Fruit fly (Drosophila melanogaster) whole organism, wandering third instar larva: ENCODE data around the gene CG32069.

Source experiments
- Abd-B ChIP-seq: fragments of >200 bp; optimal IDR thresholded peaks from 2 replicates; lab custom pipeline; 2017; ENCODE audit warnings: missing biosample characterization, missing genetic modification characterization
- CG32264 ChIP-seq: fragments of 200-800 bp; sonication (Bioruptor generic); optimal IDR thresholded peaks from 2 replicates; lab custom pipeline; 2016; ENCODE audit warnings: missing biosample characterization, missing genetic modification characterization
- CG9705 ChIP-seq: fragments of 200-800 bp; sonication (Bioruptor generic); optimal IDR thresholded peaks from 2 replicates; lab custom pipeline; 2018; ENCODE audit warnings: missing biosample characterization, mild to moderate bottlenecking, missing genetic modification characterization
- CrebA ChIP-seq: fragments of 200-800 bp; sonication (Bioruptor generic); optimal IDR thresholded peaks from 2 replicates; lab custom pipeline; 2016; ENCODE audit warnings: missing biosample characterization, mild to moderate bottlenecking, missing genetic modification characterization, borderline replicate concordance
- Dif ChIP-seq: fragments of 200-275, 200-300 bp; sonication (Bioruptor generic); optimal IDR thresholded peaks from 2 replicates; lab custom pipeline; 2018; ENCODE audit warnings: missing biosample characterization, missing genetic modification characterization; ENCODE audit not compliant: partially characterized antibody
- GATAd ChIP-seq: sonication (Bioruptor generic); optimal IDR thresholded peaks from 2 replicates; lab custom pipeline; 2016; ENCODE audit warnings: missing biosample characterization, missing genetic modification characterization
- HLH106 ChIP-seq: fragments of 200-800 bp; optimal IDR thresholded peaks from 3 replicates; lab custom pipeline; 2019; ENCODE audit warnings: missing biosample characterization, mild to moderate bottlenecking, missing genetic modification characterization, moderate library complexity
- Hnf4 ChIP-seq: fragments of 200-800 bp; sonication (Bioruptor generic); optimal IDR thresholded peaks from 2 replicates; lab custom pipeline; 2016; ENCODE audit warnings: missing biosample characterization, mild to moderate bottlenecking, missing genetic modification characterization
- Hr78 ChIP-seq: fragments of >200 bp; optimal IDR thresholded peaks from 2 replicates; lab custom pipeline; 2017; ENCODE audit warnings: missing biosample characterization, missing genetic modification characterization
- Hr83 ChIP-seq: fragments of 200-300 bp; sonication (Bioruptor generic); optimal IDR thresholded peaks from 2 replicates; lab custom pipeline; 2016; ENCODE audit warnings: missing biosample characterization, mild to moderate bottlenecking, missing genetic modification characterization, moderate library complexity; ENCODE audit not compliant: poor library complexity, severe bottlenecking
- Jra ChIP-seq: sonication (Bioruptor generic); optimal IDR thresholded peaks from 2 replicates; lab custom pipeline; 2016; ENCODE audit warnings: missing biosample characterization, missing genetic modification characterization
- Mio ChIP-seq: sonication (Bioruptor generic); optimal IDR thresholded peaks from 2 replicates; lab custom pipeline; 2016; ENCODE audit warnings: missing biosample characterization, missing genetic modification characterization
- Myc ChIP-seq: fragments of >200 bp; optimal IDR thresholded peaks from 2 replicates; lab custom pipeline; 2017
- N ChIP-seq: fragments of >200 bp; optimal IDR thresholded peaks from 2 replicates; lab custom pipeline; 2018; ENCODE audit warnings: missing biosample characterization, missing external identifiers, missing genetic modification characterization
- OdsH ChIP-seq: fragments of 200-800 bp; sonication (Bioruptor generic); optimal IDR thresholded peaks from 2 replicates; lab custom pipeline; 2016; ENCODE audit warnings: missing biosample characterization, mild to moderate bottlenecking, missing genetic modification characterization
- Rel ChIP-seq, 2 experiments: fragments of 200-800 bp; sonication (Bioruptor generic) in 1 of 2; optimal IDR thresholded peaks; 2 replicates in 1 of 2; 3 replicates in 1 of 2; lab custom pipeline; 2016 to 2019; ENCODE audit warnings: mild to moderate bottlenecking in 2 of 2, missing biosample characterization in 2 of 2, missing genetic modification characterization in 2 of 2, moderate library complexity in 1 of 2
- Sp1 ChIP-seq: fragments of 200-800 bp; sonication (Bioruptor generic); optimal IDR thresholded peaks from 3 replicates; lab custom pipeline; 2019; ENCODE audit warnings: missing biosample characterization, mild to moderate bottlenecking, missing genetic modification characterization, moderate library complexity
- Vsx2 ChIP-seq: fragments of 200-300, 225-300 bp; sonication (Bioruptor generic); optimal IDR thresholded peaks from 2 replicates; lab custom pipeline; 2018; ENCODE audit warnings: missing biosample characterization, missing genetic modification characterization; ENCODE audit not compliant: partially characterized antibody
- br ChIP-seq: fragments of 200-800 bp; sonication (Bioruptor generic); optimal IDR thresholded peaks from 2 replicates; lab custom pipeline; 2016; ENCODE audit warnings: missing biosample characterization, missing genetic modification characterization
- brk ChIP-seq: fragments of 200-800 bp; sonication (Bioruptor generic); optimal IDR thresholded peaks from 2 replicates; lab custom pipeline; 2016; ENCODE audit warnings: missing biosample characterization, mild to moderate bottlenecking, missing genetic modification characterization
- dl ChIP-seq, 2 experiments: fragments of 175-275, 200-275 bp in 1 of 2; fragments of 200-275 bp in 1 of 2; sonication (Bioruptor generic); optimal IDR thresholded peaks; lab custom pipeline; 2018; ENCODE audit warnings: mild to moderate bottlenecking in 2 of 2, missing biosample characterization in 2 of 2, missing genetic modification characterization in 2 of 2, moderate library complexity in 2 of 2; ENCODE audit not compliant: partially characterized antibody in 2 of 2, insufficient read depth in 1 of 2
- dsf ChIP-seq: sonication (Bioruptor generic); optimal IDR thresholded peaks from 2 replicates; lab custom pipeline; 2016; ENCODE audit warnings: missing biosample characterization, missing genetic modification characterization, borderline replicate concordance
- ey ChIP-seq: fragments of 200-800 bp; sonication (Bioruptor generic); optimal IDR thresholded peaks from 2 replicates; lab custom pipeline; 2016; ENCODE audit warnings: missing biosample characterization, missing genetic modification characterization
- foxo ChIP-seq, 2 experiments: fragments of 200-800 bp; sonication (Bioruptor generic); optimal IDR thresholded peaks; 2 replicates in 1 of 2; 3 replicates in 1 of 2; lab custom pipeline; 2016 to 2017; ENCODE audit warnings: missing biosample characterization in 2 of 2, missing genetic modification characterization in 2 of 2
- fru ChIP-seq: fragments of 200-800 bp; sonication (Bioruptor generic); optimal IDR thresholded peaks from 3 replicates; lab custom pipeline; 2016; ENCODE audit warnings: missing biosample characterization, mild to moderate bottlenecking, missing genetic modification characterization
- h ChIP-seq: fragments of 200-800 bp; sonication (Bioruptor generic); optimal IDR thresholded peaks from 3 replicates; lab custom pipeline; 2016; ENCODE audit warnings: missing biosample characterization, mild to moderate bottlenecking, missing genetic modification characterization
- jim ChIP-seq: fragments of 175-275, 200-325 bp; sonication (Bioruptor generic); optimal IDR thresholded peaks from 2 replicates; lab custom pipeline; 2016; ENCODE audit warnings: missing biosample characterization, mild to moderate bottlenecking, missing genetic modification characterization
- lola ChIP-seq: fragments of >200 bp; optimal IDR thresholded peaks from 2 replicates; lab custom pipeline; 2017; ENCODE audit warnings: missing biosample characterization, missing genetic modification characterization
- pan ChIP-seq: fragments of >200 bp; optimal IDR thresholded peaks from 2 replicates; lab custom pipeline; 2017
- psq ChIP-seq: fragments of 200-800 bp; sonication (Bioruptor generic); optimal IDR thresholded peaks from 3 replicates; lab custom pipeline; 2017; ENCODE audit warnings: missing biosample characterization, mild to moderate bottlenecking, missing genetic modification characterization, moderate library complexity
- rgr ChIP-seq: fragments of 200-800 bp; sonication (Bioruptor generic); optimal IDR thresholded peaks from 3 replicates; lab custom pipeline; 2016; ENCODE audit warnings: missing biosample characterization, mild to moderate bottlenecking, missing genetic modification characterization
- sage ChIP-seq: fragments of 200-800 bp; sonication (Bioruptor generic); optimal IDR thresholded peaks from 2 replicates; lab custom pipeline; 2016; ENCODE audit warnings: missing biosample characterization, mild to moderate bottlenecking, missing genetic modification characterization
- sv ChIP-seq: fragments of 200-800 bp; sonication (Bioruptor generic); optimal IDR thresholded peaks from 3 replicates; lab custom pipeline; 2016; ENCODE audit warnings: missing biosample characterization, missing genetic modification characterization
- tai ChIP-seq: sonication (Bioruptor generic); optimal IDR thresholded peaks from 2 replicates; lab custom pipeline; 2016; ENCODE audit warnings: missing biosample characterization, missing genetic modification characterization
- usp ChIP-seq: fragments of >200 bp; optimal IDR thresholded peaks from 2 replicates; lab custom pipeline; 2017; ENCODE audit warnings: missing biosample characterization, missing genetic modification characterization
- woc ChIP-seq: sonication (Bioruptor generic); optimal IDR thresholded peaks from 2 replicates; lab custom pipeline; 2016; ENCODE audit warnings: missing biosample characterization, mild to moderate bottlenecking, missing genetic modification characterization

CG32069 gene

dm6 chr3L:11103773-11104172 is 41.4 kb upstream of the CG32069 start, which contains the start of gene CG32071:
CG32071 (minus strand) TSS chr3L:11103873.
- no peak for TF ChIP-seq pan
- TF ChIP-seq OdsH = no peak
- TF ChIP-seq Rel (GFP tag; optimal IDR thresholded peaks at IDR 0.05; lab: Kevin White, UChicago) = no peak
- TF ChIP-seq Rel (tag; optimal IDR thresholded peaks at IDR 0.05; lab: Kevin White, UChicago) = no peak
- no peak for TF ChIP-seq brk (GFP tag; lab: Kevin White, UChicago)
- no peak for TF ChIP-seq dl (GFP tag; optimal IDR thresholded peaks at IDR 0.05; lab: Kevin White, UChicago; ENCODE audit: insufficient read depth in 1 of 2, partially characterized antibody in 2 of 2)
- TF ChIP-seq jim (GFP tag; lab: Kevin White, UChicago) = no peak
- TF ChIP-seq CG32264 = no peak
- TF ChIP-seq usp (GFP tag; lab: Kevin White, UChicago) = no peak
- TF ChIP-seq CrebA = no peak
- no peak for TF ChIP-seq N (GFP tag; lab: Kevin White, UChicago)
- no peak for TF ChIP-seq CG9705 (GFP tag; lab: Kevin White, UChicago)
- TF ChIP-seq Abd-B (GFP tag; lab: Kevin White, UChicago) = no peak
- no peak for TF ChIP-seq Hr78 (GFP tag; lab: Kevin White, UChicago)
- TF ChIP-seq h (GFP tag; lab: Kevin White, UChicago) = no peak
- no peak for TF ChIP-seq rgr (GFP tag; lab: Kevin White, UChicago)
- TF ChIP-seq Hr83 = no peak
- no peak for TF ChIP-seq woc (GFP tag; lab: Kevin White, UChicago)
- no peak for TF ChIP-seq br (GFP tag; lab: Kevin White, UChicago)
- TF ChIP-seq, all 38 proteins: peak for 0

- TF ChIP-seq GATAd (GFP tag; lab: Kevin White, UChicago) = no peak
- TF ChIP-seq CG9705 (GFP tag; lab: Kevin White, UChicago) = no peak
- no peak for TF ChIP-seq ey (GFP tag; lab: Kevin White, UChicago)
- no peak for TF ChIP-seq Mio (GFP tag; lab: Kevin White, UChicago)
- no peak for TF ChIP-seq br (GFP tag; lab: Kevin White, UChicago)
Observed at dm6 chr3L:11102930-11103329, 40.5 kb upstream of the CG32069 start, which contains the start of gene Elo68alpha. Elo68alpha (minus strand) TSS chr3L:11103030.

dm6 chr3L:11101598-11101997 is 39.2 kb upstream of the CG32069 start, which contains the start of gene Elo68beta:
Elo68beta (minus strand) TSS chr3L:11101698.
- TF ChIP-seq Hr78 (GFP tag; lab: Kevin White, UChicago) (no peak), foxo (GFP tag; optimal IDR thresholded peaks at IDR 0.05; lab: Kevin White, UChicago) (no peak), tai (no peak), Jra (no peak), HLH106 (tag; lab: Kevin White, UChicago) (no peak), Hnf4 (no peak), rgr (GFP tag; lab: Kevin White, UChicago) (no peak), Abd-B (GFP tag; lab: Kevin White, UChicago) (no peak), jim (GFP tag; lab: Kevin White, UChicago) (no peak), CG32264 (no peak), GATAd (GFP tag; lab: Kevin White, UChicago) (no peak), pan (no peak), lola (GFP tag; lab: Kevin White, UChicago) (no peak), CrebA (no peak)

- peak; percentile 94 for TF ChIP-seq OdsH
- TF ChIP-seq CG32264 = peak; percentile 88
- TF ChIP-seq N (GFP tag; lab: Kevin White, UChicago) = no peak
- TF ChIP-seq Abd-B (GFP tag; lab: Kevin White, UChicago) = no peak
- TF ChIP-seq rgr (GFP tag; lab: Kevin White, UChicago) = peak; percentile 95
- peak; percentile 80 for TF ChIP-seq dsf
- peak; percentile 93 for TF ChIP-seq Jra
- TF ChIP-seq Hnf4 = peak; percentile 92
- TF ChIP-seq ey (GFP tag; lab: Kevin White, UChicago) = peak; percentile 95
- TF ChIP-seq Hr78 (GFP tag; lab: Kevin White, UChicago) = no peak
- peak; percentile 79 to 96 for TF ChIP-seq foxo (GFP tag; optimal IDR thresholded peaks at IDR 0.05; lab: Kevin White, UChicago)
- TF ChIP-seq CG9705 (GFP tag; lab: Kevin White, UChicago) = peak; percentile 85
- TF ChIP-seq br (GFP tag; lab: Kevin White, UChicago) = peak; percentile 95
- peak; percentile 96 for TF ChIP-seq h (GFP tag; lab: Kevin White, UChicago)
- no peak for TF ChIP-seq lola (GFP tag; lab: Kevin White, UChicago)
- peak; percentile 89 for TF ChIP-seq woc (GFP tag; lab: Kevin White, UChicago)
- TF ChIP-seq Mio (GFP tag; lab: Kevin White, UChicago) = peak; percentile 39
- peak; percentile 91 for TF ChIP-seq psq (GFP tag; lab: Kevin White, UChicago)
- peak; percentile 92 for TF ChIP-seq HLH106 (tag; lab: Kevin White, UChicago)
- no peak for TF ChIP-seq CrebA
- no peak for TF ChIP-seq pan
- TF ChIP-seq jim (GFP tag; lab: Kevin White, UChicago) = no peak
- TF ChIP-seq dl (GFP tag; optimal IDR thresholded peaks at IDR 0.05; lab: Kevin White, UChicago; ENCODE audit: insufficient read depth in 1 of 2, partially characterized antibody in 2 of 2) = no peak
- TF ChIP-seq fru (GFP tag; lab: Kevin White, UChicago) = peak; percentile 96
- TF ChIP-seq brk (GFP tag; lab: Kevin White, UChicago) = peak; percentile 88
- no peak for TF ChIP-seq Dif
- TF ChIP-seq sage (GFP tag; lab: Kevin White, UChicago) = peak; percentile 87
- TF ChIP-seq Rel (GFP tag; optimal IDR thresholded peaks at IDR 0.05; lab: Kevin White, UChicago) = peak; percentile 70
- peak; percentile 71 for TF ChIP-seq Rel (tag; optimal IDR thresholded peaks at IDR 0.05; lab: Kevin White, UChicago)
- TF ChIP-seq Vsx2 = no peak
- TF ChIP-seq sv (GFP tag; lab: Kevin White, UChicago) = peak; percentile 97
- peak; percentile 93 for TF ChIP-seq tai
- TF ChIP-seq Sp1 (GFP tag; lab: Kevin White, UChicago) = peak; percentile 93
- TF ChIP-seq usp (GFP tag; lab: Kevin White, UChicago) = no peak
- peak; percentile 81 for TF ChIP-seq GATAd (GFP tag; lab: Kevin White, UChicago)
- peak; percentile 47 for TF ChIP-seq Myc (lab: Kevin White, UChicago)
Observed at dm6 chr3L:11097982-11098663, 35.7 kb upstream of the CG32069 start, which contains the start of the genes Irbp18 and APP-BP1. Irbp18 (minus strand) TSS chr3L:11098186. APP-BP1 (plus strand) TSS chr3L:11098412.
